Worm (Caenorhabditis elegans) whole organism, late embryonic: Measurements from ENCODE around the gene F42A10.5.

Experiments used
- C08G9.2 ChIP-seq: sonication (generic microtip); optimal IDR thresholded peaks from 2 replicates; lab custom pipeline; 2016; ENCODE audit warnings: mild to moderate bottlenecking, missing genetic modification characterization, moderate library complexity, missing compliant biosample characterization
- C38D4.7 ChIP-seq: fragments of 200-800 bp; sonication (Bioruptor generic); optimal IDR thresholded peaks from 2 replicates; lab custom pipeline; 2018; ENCODE audit warnings: mild to moderate bottlenecking, missing genetic modification characterization, moderate library complexity, missing compliant biosample characterization
- F13H6.1 ChIP-seq: sonication (generic microtip); optimal IDR thresholded peaks from 2 replicates; lab custom pipeline; 2016; ENCODE audit warnings: missing genetic modification characterization, missing compliant biosample characterization
- K02D7.2 ChIP-seq: sonication (generic microtip); optimal IDR thresholded peaks from 2 replicates; lab custom pipeline; 2017; ENCODE audit warnings: mild to moderate bottlenecking, missing genetic modification characterization, missing compliant biosample characterization
- T23F11.4 ChIP-seq: fragments of 200-800 bp; sonication (Bioruptor generic); optimal IDR thresholded peaks from 2 replicates; lab custom pipeline; 2018; ENCODE audit warnings: mild to moderate bottlenecking, missing genetic modification characterization, missing compliant biosample characterization
- ahr-1 ChIP-seq: sonication (generic microtip); optimal IDR thresholded peaks from 2 replicates; lab custom pipeline; 2016; ENCODE audit warnings: missing genetic modification characterization, missing compliant biosample characterization
- ama-1 ChIP-seq: fragments of 150-350 bp; optimal IDR thresholded peaks from 2 replicates; lab custom pipeline; 2014
- ceh-14 ChIP-seq: sonication (generic microtip); optimal IDR thresholded peaks from 2 replicates; lab custom pipeline; 2016; ENCODE audit warnings: missing genotype, missing genetic modification characterization, missing compliant biosample characterization
- ceh-18 ChIP-seq: sonication (generic microtip); optimal IDR thresholded peaks from 2 replicates; lab custom pipeline; 2016; ENCODE audit warnings: missing genetic modification characterization, missing compliant biosample characterization
- ceh-2 ChIP-seq: sonication (generic microtip); optimal IDR thresholded peaks from 2 replicates; lab custom pipeline; 2016; ENCODE audit warnings: missing genotype, missing genetic modification characterization, missing compliant biosample characterization
- ceh-34 ChIP-seq: sonication (generic microtip); optimal IDR thresholded peaks from 2 replicates; lab custom pipeline; 2016; ENCODE audit warnings: mild to moderate bottlenecking, missing genetic modification characterization, missing compliant biosample characterization
- ceh-45 ChIP-seq: fragments of 200-800 bp; sonication (Bioruptor generic); IDR thresholded peaks from 2 replicates; pipeline ENCODE4 v1.3.6; 2022; ENCODE audit warnings: missing genetic modification reagents, missing genetic modification characterization, missing compliant biosample characterization
- ceh-48 ChIP-seq: sonication (generic microtip); optimal IDR thresholded peaks from 2 replicates; lab custom pipeline; 2016; ENCODE audit warnings: missing genetic modification characterization, inconsistent platforms, missing compliant biosample characterization
- che-1 ChIP-seq: sonication (generic microtip); optimal IDR thresholded peaks from 2 replicates; lab custom pipeline; 2016; ENCODE audit warnings: mild to moderate bottlenecking, missing genetic modification characterization, missing compliant biosample characterization
- dve-1 ChIP-seq: sonication (generic microtip); optimal IDR thresholded peaks from 2 replicates; lab custom pipeline; 2017; ENCODE audit warnings: antibody characterized with exemption, mild to moderate bottlenecking, missing genetic modification characterization, missing compliant biosample characterization
- elt-2 ChIP-seq: sonication (generic microtip); optimal IDR thresholded peaks from 2 replicates; lab custom pipeline; 2016; ENCODE audit warnings: missing genetic modification reagents, missing genetic modification characterization, missing compliant biosample characterization
- elt-4 ChIP-seq: sonication (generic microtip); optimal IDR thresholded peaks from 2 replicates; lab custom pipeline; 2016; ENCODE audit warnings: missing genetic modification characterization, missing compliant biosample characterization
- ets-4 ChIP-seq: sonication (generic microtip); optimal IDR thresholded peaks from 2 replicates; lab custom pipeline; 2016; ENCODE audit warnings: missing genetic modification characterization, missing compliant biosample characterization
- fax-1 ChIP-seq: sonication (generic microtip); optimal IDR thresholded peaks from 2 replicates; lab custom pipeline; 2016; ENCODE audit warnings: missing genotype, missing genetic modification characterization, missing compliant biosample characterization
- fkh-10 ChIP-seq: fragments of 150-350 bp; optimal IDR thresholded peaks from 2 replicates; lab custom pipeline; 2014; ENCODE audit warnings: missing biosample characterization, missing genetic modification reagents, missing genetic modification characterization
- hlh-15 ChIP-seq: sonication (generic microtip); optimal IDR thresholded peaks from 2 replicates; lab custom pipeline; 2016; ENCODE audit warnings: missing genetic modification characterization, missing compliant biosample characterization
- hlh-30 ChIP-seq: sonication (generic microtip); optimal IDR thresholded peaks from 2 replicates; lab custom pipeline; 2017; ENCODE audit warnings: antibody characterized with exemption, missing genetic modification characterization, missing compliant biosample characterization; ENCODE audit not compliant: insufficient read depth
- hlh-6 ChIP-seq: sonication (generic microtip); optimal IDR thresholded peaks from 2 replicates; lab custom pipeline; 2016; ENCODE audit warnings: missing genotype, missing genetic modification characterization, missing compliant biosample characterization
- hlh-8 ChIP-seq: sonication (generic microtip); optimal IDR thresholded peaks from 2 replicates; lab custom pipeline; 2016; ENCODE audit warnings: missing genotype, missing genetic modification characterization, missing compliant biosample characterization
- nfya-1 ChIP-seq: sonication (generic microtip); optimal IDR thresholded peaks from 2 replicates; lab custom pipeline; 2017; ENCODE audit warnings: missing genetic modification characterization, mild to moderate bottlenecking, missing compliant biosample characterization, antibody characterized with exemption, moderate library complexity
- npax-4 ChIP-seq: sonication (generic microtip); optimal IDR thresholded peaks from 2 replicates; lab custom pipeline; 2016; ENCODE audit warnings: missing genetic modification characterization, missing compliant biosample characterization
- pha-2 ChIP-seq: sonication (generic microtip); optimal IDR thresholded peaks from 2 replicates; lab custom pipeline; 2017; ENCODE audit warnings: mild to moderate bottlenecking, missing genetic modification characterization, missing compliant biosample characterization
- pha-4 ChIP-seq: fragments of 150-350 bp; optimal IDR thresholded peaks from 2 replicates; lab custom pipeline; 2018; ENCODE audit warnings: missing biosample characterization, missing genetic modification reagents, missing genetic modification characterization
- pqm-1 ChIP-seq: sonication (generic microtip); optimal IDR thresholded peaks from 2 replicates; lab custom pipeline; 2016; ENCODE audit warnings: missing genetic modification characterization, missing compliant biosample characterization
- ref-2 ChIP-seq: sonication (generic microtip); optimal IDR thresholded peaks from 2 replicates; lab custom pipeline; 2016; ENCODE audit warnings: missing genetic modification characterization, missing compliant biosample characterization
- sox-2 ChIP-seq: fragments of 200-800 bp; sonication (Bioruptor generic); IDR thresholded peaks from 2 replicates; pipeline ENCODE4 v1.3.6; 2022; ENCODE audit warnings: missing genetic modification reagents, missing genetic modification characterization, missing compliant biosample characterization
- ttx-3 ChIP-seq: sonication (generic microtip); optimal IDR thresholded peaks from 2 replicates; lab custom pipeline; 2016; ENCODE audit warnings: missing genetic modification reagents, missing genetic modification characterization, missing compliant biosample characterization
- unc-55 ChIP-seq: sonication (generic microtip); optimal IDR thresholded peaks from 2 replicates; lab custom pipeline; 2017; ENCODE audit warnings: missing biosample characterization, missing genetic modification reagents, missing genetic modification characterization
- zip-5 ChIP-seq: sonication (generic microtip); optimal IDR thresholded peaks from 2 replicates; lab custom pipeline; 2016; ENCODE audit warnings: missing genetic modification characterization, missing compliant biosample characterization

Gene F42A10.5

DNA sequence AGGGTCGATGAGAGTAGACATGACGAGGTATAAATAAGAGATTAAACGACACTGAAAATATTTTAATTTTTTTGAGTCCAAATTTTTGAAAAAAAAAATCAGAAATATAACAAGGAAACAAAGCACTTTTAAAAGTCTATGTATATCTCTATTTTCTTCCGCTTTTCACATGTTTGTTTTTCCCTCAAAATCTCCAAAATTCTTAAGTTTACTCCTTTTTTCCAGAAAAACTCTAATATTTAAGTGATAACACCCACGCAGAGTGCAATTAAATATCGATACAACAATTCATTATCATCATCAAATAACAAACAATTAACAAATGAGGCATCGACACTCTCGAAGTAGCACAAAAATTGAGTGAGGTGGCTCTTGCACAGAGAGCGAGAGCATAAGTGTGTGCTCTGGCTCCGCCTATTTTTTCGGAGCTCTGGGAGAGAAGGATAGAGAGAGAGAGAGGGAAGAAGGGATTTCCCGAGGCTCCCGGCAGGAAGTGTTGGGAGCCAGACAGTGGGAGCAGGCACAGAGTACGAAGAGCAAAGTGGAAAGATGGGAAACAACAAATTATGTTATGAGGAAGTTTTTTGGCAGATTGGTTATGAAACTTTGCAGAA is 15.5 kb downstream of the F42A10.5 start, which contains the start of gene anmt-2:
Gene anmt-2 (minus strand): TSS at position 51 of the 614 bp plus-strand sequence.
- peak; percentile 62 for TF ChIP-seq ceh-18
- no peak for TF ChIP-seq zip-5 (tag; lab: Kevin White, UChicago)

DNA sequence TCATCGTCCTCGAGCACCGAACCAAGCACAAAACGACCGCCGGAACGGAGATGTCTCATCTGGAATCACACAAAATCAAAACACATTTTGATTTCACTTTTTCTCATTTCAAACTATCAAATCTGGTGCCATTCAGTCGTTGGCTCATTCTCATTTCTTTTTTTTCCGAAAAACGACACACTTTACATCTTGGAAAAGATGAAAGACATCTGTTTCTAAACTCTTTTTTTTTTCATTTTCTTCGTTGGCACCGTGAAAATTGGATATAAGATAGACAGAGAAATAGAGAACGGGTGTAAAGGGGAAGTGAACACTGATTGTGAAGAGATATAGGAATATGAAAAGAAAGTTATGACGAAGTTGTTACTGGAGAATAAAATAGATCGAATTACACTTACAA is 17.5 kb downstream of the F42A10.5 start:
- TF ChIP-seq pha-2 (tag; lab: Kevin White, UChicago) (no peak), unc-55 (GFP tag; lab: Kevin White, UChicago) (no peak), fkh-10 (GFP tag; lab: Kevin White, UChicago) (no peak), hlh-6 (tag; lab: Kevin White, UChicago) (no peak), ttx-3 (tag; lab: Kevin White, UChicago) (no peak), ceh-48 (tag; lab: Kevin White, UChicago) (no peak), nfya-1 (no peak), ref-2 (tag; lab: Kevin White, UChicago) (no peak), C08G9.2 (tag; lab: Kevin White, UChicago) (no peak), pqm-1 (tag; lab: Kevin White, UChicago) (no peak), ceh-14 (tag; lab: Kevin White, UChicago) (no peak), ama-1 (lab: Kevin White, UChicago) (no peak), fax-1 (no peak), pha-4 (no peak)
- TF ChIP-seq, all 69 proteins: peak for 0

- TF ChIP-seq F13H6.1 (tag; lab: Kevin White, UChicago) = no peak
- no peak for TF ChIP-seq ceh-2
- TF ChIP-seq hlh-30 (tag; lab: Kevin White, UChicago) = no peak
- no peak for TF ChIP-seq ceh-34
- TF ChIP-seq ttx-3 (tag; lab: Kevin White, UChicago) = no peak
- TF ChIP-seq ahr-1 = no peak
- TF ChIP-seq, all 69 proteins: peak for 0
Measured at ce11 chrIII:6154586-6154985, 18.7 kb downstream of the F42A10.5 start.

ce11 chrIII:6149467-6150072 is 23.7 kb downstream of the F42A10.5 start, which contains the start of the genes wht-7 and Y42G9A.1:
Gene wht-7 (minus strand): TSS chrIII:6149597.
Gene Y42G9A.1 (plus strand): TSS chrIII:6149961.
- TF ChIP-seq che-1 (tag; lab: Kevin White, UChicago) (no peak), elt-2 (tag; lab: Kevin White, UChicago) (peak; percentile 31)

DNA sequence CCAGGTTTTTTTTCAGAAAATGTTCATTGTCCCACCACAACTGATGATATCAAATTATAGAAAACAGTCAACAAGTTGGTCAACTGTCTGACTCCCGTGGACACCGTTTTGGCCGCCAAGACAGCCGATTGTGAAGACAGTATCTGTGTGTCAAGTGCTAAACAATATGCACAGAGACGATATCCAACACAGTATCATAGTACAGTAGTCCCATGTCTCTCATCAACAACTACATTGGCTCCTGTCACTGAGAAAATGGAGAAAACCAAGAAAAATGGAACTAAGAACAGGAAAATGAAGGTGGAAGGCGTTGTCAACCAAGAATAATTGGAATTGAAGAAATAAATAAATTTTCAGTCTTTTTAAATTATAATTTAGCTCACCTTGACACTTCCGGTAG is 24.6 kb downstream of the F42A10.5 start:
- TF ChIP-seq dve-1 (no peak), K02D7.2 (tag; lab: Kevin White, UChicago) (no peak), C38D4.7 (GFP tag; lab: Kevin White, UChicago) (no peak), hlh-15 (tag; lab: Kevin White, UChicago) (no peak), hlh-30 (tag; lab: Kevin White, UChicago) (no peak), unc-55 (GFP tag; lab: Kevin White, UChicago) (no peak), sox-2 (GFP tag; lab: Robert Waterston, UW) (no peak), ceh-45 (GFP tag; lab: Robert Waterston, UW) (no peak), T23F11.4 (GFP tag; lab: Kevin White, UChicago) (no peak), hlh-8 (no peak), elt-2 (tag; lab: Kevin White, UChicago) (no peak), hlh-6 (tag; lab: Kevin White, UChicago) (no peak), npax-4 (tag; lab: Kevin White, UChicago) (no peak), elt-4 (tag; lab: Kevin White, UChicago) (no peak), ets-4 (tag; lab: Kevin White, UChicago) (no peak)
- TF ChIP-seq, all 69 proteins: peak for 0
